Worm (Caenorhabditis elegans): ENCODE results near the gene F58F12.3.
A peak's percentile ranks its signal among the peaks of the same experiment; 100 is the strongest.

Gene F58F12.3

ce11 chrII:6343893-6344292 lies 47.2 kb downstream of the F58F12.3 start, which contains the start of gene txt-18 (continued):
- TF ChIP-seq nhr-20 (tag; optimal IDR thresholded peaks at IDR 0.05) (peak; percentile 47), mep-1 (tag; optimal IDR thresholded peaks at IDR 0.05) (no peak), grh-1 (GFP tag; IDR thresholded peaks at IDR 0.05) (no peak), egl-27 (tag; optimal IDR thresholded peaks at IDR 0.05) (no peak), ama-1 (optimal IDR thresholded peaks at IDR 0.05) (no peak), nhr-47 (tag; optimal IDR thresholded peaks at IDR 0.05) (peak; percentile 19), rnt-1 (tag; optimal IDR thresholded peaks at IDR 0.05) (peak; percentile 4), ets-5 (GFP tag; IDR thresholded peaks at IDR 0.05) (no peak), mdl-1 (tag; optimal IDR thresholded peaks at IDR 0.05) (no peak), swsn-7 (tag; optimal IDR thresholded peaks at IDR 0.05) (peak; percentile 1), tlp-1 (tag; optimal IDR thresholded peaks at IDR 0.05) (no peak), snu-23 (GFP tag; optimal IDR thresholded peaks at IDR 0.05) (peak; percentile 51), unc-30 (tag; optimal IDR thresholded peaks at IDR 0.05) (no peak), unc-62 (GFP tag; optimal IDR thresholded peaks at IDR 0.05) (no peak), zag-1 (tag; optimal IDR thresholded peaks at IDR 0.05) (no peak), ceh-8 (GFP tag; optimal IDR thresholded peaks at IDR 0.05) (no peak), elt-2 (tag; optimal IDR thresholded peaks at IDR 0.05) (no peak), C16A3.4 (tag; optimal IDR thresholded peaks at IDR 0.05) (no peak), nhr-28 (tag; optimal IDR thresholded peaks at IDR 0.05) (no peak), unc-130 (tag; optimal IDR thresholded peaks at IDR 0.05) (no peak), lir-3 (tag; optimal IDR thresholded peaks at IDR 0.05; ENCODE audit: poor library complexity) (no peak), isw-1 (GFP tag; IDR thresholded peaks at IDR 0.05) (no peak), vab-15 (tag; optimal IDR thresholded peaks at IDR 0.05) (no peak), nhr-237 (tag; optimal IDR thresholded peaks at IDR 0.05) (no peak), lin-35 (GFP tag; optimal IDR thresholded peaks at IDR 0.05) (peak in 1 of 2 experiments; percentile 13), mef-2 (tag; optimal IDR thresholded peaks at IDR 0.05) (no peak), lin-39 (tag; optimal IDR thresholded peaks at IDR 0.05) (no peak), sptf-1 (tag; optimal IDR thresholded peaks at IDR 0.05) (no peak), nhr-19 (GFP tag; conservative IDR thresholded peaks at IDR 0.05) (no peak), blmp-1 (tag; optimal IDR thresholded peaks at IDR 0.05) (peak; percentile 90), hlh-17 (GFP tag; optimal IDR thresholded peaks at IDR 0.05; ENCODE audit: borderline replicate concordance) (no peak)

- TF ChIP-seq dsc-1 (tag; optimal IDR thresholded peaks at IDR 0.05) = peak; percentile 74
- TF ChIP-seq fkh-8 (tag; optimal IDR thresholded peaks at IDR 0.05) = peak; percentile 96
- no peak for TF ChIP-seq tbx-2 (tag; optimal IDR thresholded peaks at IDR 0.05)
- TF ChIP-seq nhr-20 (tag; optimal IDR thresholded peaks at IDR 0.05) = peak; percentile 9
- TF ChIP-seq nhr-71 (tag; optimal IDR thresholded peaks at IDR 0.05) = peak; percentile 64
- TF ChIP-seq pag-3 (tag; optimal IDR thresholded peaks at IDR 0.05; ENCODE audit: borderline replicate concordance, insufficient read depth) = no peak
- peak; percentile 24 for TF ChIP-seq lin-14 (GFP tag; optimal IDR thresholded peaks at IDR 0.05)
- no peak for TF ChIP-seq aly-2 (tag; optimal IDR thresholded peaks at IDR 0.05)
- peak; percentile 4 for TF ChIP-seq snu-23 (GFP tag; optimal IDR thresholded peaks at IDR 0.05)
- peak; percentile 5 for TF ChIP-seq nhr-77 (tag; optimal IDR thresholded peaks at IDR 0.05)
- TF ChIP-seq unc-130 (tag; optimal IDR thresholded peaks at IDR 0.05) = no peak
- TF ChIP-seq nhr-47 (tag; optimal IDR thresholded peaks at IDR 0.05) = peak; percentile 36
- no peak for TF ChIP-seq C34B4.2 (tag; optimal IDR thresholded peaks at IDR 0.05)
- TF ChIP-seq xbp-1 (tag; optimal IDR thresholded peaks at IDR 0.05) = no peak
Measured at ce11 chrII:6342455-6342854, 48.6 kb downstream of the F58F12.3 start.

- peak; percentile 18 for TF ChIP-seq lin-14 (GFP tag; optimal IDR thresholded peaks at IDR 0.05)
- TF ChIP-seq nhr-85 (tag) = peak; percentile 14
- TF ChIP-seq C04F5.9 (tag; optimal IDR thresholded peaks at IDR 0.05) = no peak
- no peak for TF ChIP-seq unc-30 (tag; optimal IDR thresholded peaks at IDR 0.05)
- TF ChIP-seq blmp-1 (tag; optimal IDR thresholded peaks at IDR 0.05) = peak; percentile 79
- TF ChIP-seq ztf-4 (tag; optimal IDR thresholded peaks at IDR 0.05) = no peak
Measured at ce11 chrII:6341076-6341475, 50.0 kb downstream of the F58F12.3 start.
